Worm (Caenorhabditis elegans): ENCODE results near the gene C42D4.19.

Gene C42D4.19

ce11 chrIV:7149020-7149601 lies 26.3 kb upstream of the C42D4.19 start, which contains the start of gene C34D4.4 (continued):
- TF ChIP-seq snpc-4 (GFP tag; optimal IDR thresholded peaks at IDR 0.05) (no peak), snpc-4 (tag; optimal IDR thresholded peaks at IDR 0.05) (peak in 2 of 4 experiments; percentile 42 to 54), F33H1.4 (GFP tag; IDR thresholded peaks at IDR 0.05) (peak; percentile 36; the same call in 1 of the 2 replicates), attf-6 (GFP tag; IDR thresholded peaks at IDR 0.05) (no peak), Y53F4B.3 (GFP tag; IDR thresholded peaks at IDR 0.05) (no peak), aptf-2 (GFP tag; conservative IDR thresholded peaks at IDR 0.05) (peak; percentile 93), mes-4 (tag; optimal IDR thresholded peaks at IDR 0.05) (no peak)

DNA sequence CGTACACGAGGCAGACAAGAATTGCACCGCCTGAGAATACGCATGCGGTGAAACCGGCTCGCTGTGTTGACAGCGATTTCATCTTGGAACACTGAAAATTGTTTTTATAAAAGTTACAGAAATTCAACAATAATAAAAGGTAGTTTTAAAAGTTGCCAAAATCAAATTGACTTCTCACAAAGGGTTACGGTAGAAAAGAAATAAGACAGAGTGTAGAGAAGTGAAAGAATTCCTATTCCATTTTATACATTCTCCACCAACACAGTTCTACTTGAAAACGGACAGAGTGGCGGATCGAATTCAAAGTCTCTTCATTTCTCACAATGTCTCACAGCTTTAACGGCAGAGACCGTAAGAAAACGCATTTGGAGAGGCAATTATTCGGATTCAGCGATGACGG lies 23.0 kb upstream of the C42D4.19 start, which contains the start of gene col-113:
TSS of gene col-113 (minus strand) at position 101 of the 400 bp plus-strand sequence.
- TF ChIP-seq athp-1 (tag; optimal IDR thresholded peaks at IDR 0.05): no peak
- no peak for TF ChIP-seq ets-4 (GFP tag; optimal IDR thresholded peaks at IDR 0.05)
- TF ChIP-seq mel-28 (tag; optimal IDR thresholded peaks at IDR 0.05; ENCODE audit: borderline replicate concordance): no peak

DNA sequence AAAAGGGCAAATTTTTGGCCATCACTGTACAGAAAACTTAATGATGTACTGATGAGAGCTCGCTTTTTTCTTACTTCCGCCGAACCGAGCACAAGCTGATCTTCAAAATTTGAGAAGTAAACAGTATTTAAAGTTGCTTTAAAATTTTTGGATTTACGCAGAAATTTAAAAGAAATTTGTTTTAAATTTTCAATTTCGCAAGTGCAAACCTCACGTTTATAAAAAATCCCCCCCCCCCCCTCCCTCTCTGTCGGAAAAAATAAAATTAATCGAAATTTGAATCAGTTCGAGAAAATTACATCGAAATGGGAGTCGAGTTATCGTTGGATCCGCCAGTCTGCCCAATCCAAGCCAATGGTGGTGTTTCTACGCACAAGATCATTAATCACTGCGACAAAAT lies 22.1 kb upstream of the C42D4.19 start, which contains the start of gene C34D4.3:
TSS of gene C34D4.3 (plus strand) at position 301 of the 400 bp plus-strand sequence.
- TF ChIP-seq cebp-1 (GFP tag; IDR thresholded peaks at IDR 0.05) (no peak), cebp-1 (tag; optimal IDR thresholded peaks at IDR 0.05) (no peak), ceh-58 (GFP tag; IDR thresholded peaks at IDR 0.05) (no peak), lir-1 (GFP tag; conservative IDR thresholded peaks at IDR 0.05) (no peak), C17E4.6 (GFP tag; IDR thresholded peaks at IDR 0.05) (no peak), egl-44 (GFP tag; IDR thresholded peaks at IDR 0.05) (no peak), T07F8.4 (tag; optimal IDR thresholded peaks at IDR 0.05) (no peak)

ce11 chrIV:7154356-7154755 lies 21.1 kb upstream of the C42D4.19 start, which contains the start of gene C34D4.2:
TSS of gene C34D4.2 (plus strand) at chrIV:7154656.
- TF ChIP-seq zim-3 (tag; optimal IDR thresholded peaks at IDR 0.05) (no peak), F39B2.1 (GFP tag; IDR thresholded peaks at IDR 0.05) (no peak), ama-1 (optimal IDR thresholded peaks at IDR 0.05) (no peak), ama-1 (GFP tag; optimal IDR thresholded peaks at IDR 0.05) (no peak), egrh-3 (GFP tag; IDR thresholded peaks at IDR 0.05) (no peak), tlf-1 (GFP tag; optimal IDR thresholded peaks at IDR 0.05) (no peak), F23B12.7 (tag; optimal IDR thresholded peaks at IDR 0.05; ENCODE audit: insufficient read depth) (no peak), lsl-1 (GFP tag; optimal IDR thresholded peaks at IDR 0.05) (no peak), gei-17 (GFP tag; optimal IDR thresholded peaks at IDR 0.05) (no peak), unc-62 (GFP tag; optimal IDR thresholded peaks at IDR 0.05) (no peak), repo-1 (tag; optimal IDR thresholded peaks at IDR 0.05) (no peak), him-1 (tag; optimal IDR thresholded peaks at IDR 0.05) (no peak), aptf-3 (GFP tag; IDR thresholded peaks at IDR 0.05) (no peak), tbp1 (GFP tag; optimal IDR thresholded peaks at IDR 0.05) (no peak), rpc-1 (optimal IDR thresholded peaks at IDR 0.05) (no peak), rpc-1 (tag; optimal IDR thresholded peaks at IDR 0.05) (no peak)

DNA sequence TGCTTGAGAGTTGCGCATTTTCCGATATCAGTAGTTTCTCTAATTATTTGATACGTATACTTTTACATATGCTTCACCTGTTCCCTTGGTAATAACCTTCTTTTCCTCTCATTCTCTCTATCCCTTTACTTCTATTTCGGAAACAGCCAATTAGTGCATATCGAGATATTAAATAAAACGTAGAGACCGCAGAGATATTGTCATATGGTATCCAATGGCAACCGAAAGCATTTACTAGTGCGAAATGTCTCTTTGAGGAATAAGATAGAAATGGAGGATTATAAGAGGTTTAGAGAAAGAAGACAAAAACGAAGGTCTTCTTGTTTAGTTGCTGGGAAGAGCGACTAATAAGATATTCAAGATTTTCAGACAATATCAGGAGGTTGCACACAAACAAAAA lies 19.1 kb upstream of the C42D4.19 start, which contains the start of gene maph-9:
TSS of gene maph-9 (plus strand) at position 273 of the 400 bp plus-strand sequence.
- TF ChIP-seq ztf-28 (GFP tag; IDR thresholded peaks at IDR 0.05) (no peak), tbp1 (GFP tag; optimal IDR thresholded peaks at IDR 0.05) (no peak), mel-28 (tag; optimal IDR thresholded peaks at IDR 0.05; ENCODE audit: borderline replicate concordance) (no peak), ztf-6 (GFP tag; IDR thresholded peaks at IDR 0.05) (no peak), ztf-18 (tag; optimal IDR thresholded peaks at IDR 0.05) (no peak), F23B12.7 (tag; optimal IDR thresholded peaks at IDR 0.05; ENCODE audit: insufficient read depth) (no peak)
